Worm (Caenorhabditis elegans): ENCODE results near the gene F58A6.2.
"Not testable (repeated sequence)": the region's sequence is repeated elsewhere in the genome, so short reads cannot be mapped to it uniquely, and the experiment has no call there.

Gene F58A6.2

DNA sequence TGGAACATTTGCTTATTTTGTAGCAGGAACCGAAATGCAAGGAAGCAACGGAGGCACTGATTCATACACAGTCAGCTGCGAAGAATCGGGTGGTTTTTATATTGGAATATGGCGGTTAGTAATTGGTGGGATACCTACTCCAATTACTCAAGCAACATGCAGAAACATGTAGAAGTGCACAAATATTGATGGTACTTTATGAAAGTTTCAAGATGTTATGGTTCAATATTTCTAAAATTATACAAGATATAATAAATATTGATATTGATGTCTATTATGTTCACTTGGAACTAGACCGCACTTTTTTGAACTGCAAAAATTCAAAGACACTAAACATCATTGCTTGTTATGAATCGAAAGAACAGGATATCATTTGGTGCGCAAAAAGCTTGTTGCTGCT lies 42.6 kb upstream of the F58A6.2 start, which contains the start of gene C04G6.13:
Gene C04G6.13, plus strand, starts transcription at position 301 of the 400 bp plus-strand sequence.
- no peak for TF ChIP-seq fkh-10 (GFP tag; optimal IDR thresholded peaks at IDR 0.05)
- no peak for TF ChIP-seq odd-2 (tag; optimal IDR thresholded peaks at IDR 0.05)
- TF ChIP-seq unc-3 (GFP tag; conservative IDR thresholded peaks at IDR 0.05), result no peak
- no peak for TF ChIP-seq unc-3 (tag; optimal IDR thresholded peaks at IDR 0.05)
- no peak for TF ChIP-seq gmeb-2 (tag; optimal IDR thresholded peaks at IDR 0.05)

- TF ChIP-seq unc-3 (GFP tag; conservative IDR thresholded peaks at IDR 0.05), result peak; percentile 88
- not testable (repeated sequence) for TF ChIP-seq unc-3 (tag; optimal IDR thresholded peaks at IDR 0.05)
- TF ChIP-seq hlh-13 (GFP tag; optimal IDR thresholded peaks at IDR 0.05), result peak; percentile 40
- TF ChIP-seq ceh-45 (GFP tag; IDR thresholded peaks at IDR 0.05), result peak; percentile 92
- TF ChIP-seq sox-2 (GFP tag; IDR thresholded peaks at IDR 0.05), result peak; percentile 96
Measured at ce11 chrII:5097463-5097862, 39.1 kb upstream of the F58A6.2 start.

DNA sequence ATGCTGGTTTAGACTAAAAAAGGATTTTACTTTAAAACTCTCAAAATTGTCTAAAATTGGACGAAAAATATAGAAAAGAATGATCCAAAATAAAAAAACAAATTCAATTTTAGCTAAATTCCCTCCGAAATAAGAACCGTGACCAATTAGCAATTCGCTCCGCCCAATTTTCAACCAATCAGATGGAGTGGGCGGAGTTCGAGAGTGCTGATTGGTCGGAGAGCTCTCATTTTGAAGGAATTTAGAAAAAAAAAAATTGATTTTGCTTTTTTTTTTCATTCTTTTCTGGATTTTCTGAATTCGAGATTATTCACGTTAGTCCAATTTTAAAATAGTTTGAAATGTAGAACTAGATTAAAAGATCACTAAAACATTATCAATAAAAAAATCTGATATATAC lies 37.5 kb upstream of the F58A6.2 start:
- TF ChIP-seq unc-42 (tag; optimal IDR thresholded peaks at IDR 0.05) (no peak), nfya-1 (tag; optimal IDR thresholded peaks at IDR 0.05) (peak; percentile 77), ceh-22 (tag; optimal IDR thresholded peaks at IDR 0.05) (no peak)

ce11 chrII:5099649-5100048 lies 36.9 kb upstream of the F58A6.2 start, which contains the start of gene C04G6.6:
Gene C04G6.6, minus strand, starts transcription at chrII:5099749.
- TF ChIP-seq ceh-14 (tag; optimal IDR thresholded peaks at IDR 0.05) (no peak), pat-9 (tag; optimal IDR thresholded peaks at IDR 0.05) (no peak)

DNA sequence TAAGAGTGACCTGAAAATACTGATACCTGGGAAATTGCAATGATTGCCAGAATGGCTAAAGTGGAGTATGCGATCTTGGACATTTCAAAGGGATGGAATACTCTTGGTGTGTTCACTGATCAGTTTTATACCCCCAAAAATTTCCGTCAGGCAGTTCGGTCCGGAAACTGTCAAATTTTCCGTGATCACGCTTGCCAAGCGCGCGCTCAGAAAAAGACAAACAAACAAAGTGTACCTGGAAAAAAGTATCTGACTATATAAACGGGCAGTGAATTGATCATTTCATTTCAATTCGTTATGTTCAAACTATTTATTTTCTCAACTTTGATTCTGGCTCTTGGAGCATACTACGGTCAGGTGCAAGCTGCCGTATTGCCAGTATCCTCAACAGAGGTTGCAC lies 34.8 kb upstream of the F58A6.2 start, which contains the start of the genes idpb-3 and idpb-1:
Gene idpb-3, minus strand, starts transcription at position 101 of the 400 bp plus-strand sequence.
Gene idpb-1, plus strand, starts transcription at position 284 of the 400 bp plus-strand sequence.
- TF ChIP-seq unc-3 (GFP tag; conservative IDR thresholded peaks at IDR 0.05) (no peak), unc-3 (tag; optimal IDR thresholded peaks at IDR 0.05) (no peak), ceh-22 (tag; optimal IDR thresholded peaks at IDR 0.05) (no peak), madf-2 (tag; optimal IDR thresholded peaks at IDR 0.05) (no peak), K02D7.2 (tag; optimal IDR thresholded peaks at IDR 0.05) (no peak), nhr-232 (tag; optimal IDR thresholded peaks at IDR 0.05) (no peak), Y22D7AL.16 (tag; optimal IDR thresholded peaks at IDR 0.05) (no peak), unc-42 (tag; optimal IDR thresholded peaks at IDR 0.05) (no peak), hlh-13 (GFP tag; optimal IDR thresholded peaks at IDR 0.05) (no peak)

ce11 chrII:5103189-5103588 lies 33.3 kb upstream of the F58A6.2 start:
- TF ChIP-seq ceh-24 (tag; optimal IDR thresholded peaks at IDR 0.05) (no peak), hlh-8 (tag; optimal IDR thresholded peaks at IDR 0.05) (no peak), npax-4 (tag; optimal IDR thresholded peaks at IDR 0.05) (no peak), tbx-7 (tag; optimal IDR thresholded peaks at IDR 0.05) (no peak), nhr-232 (tag; optimal IDR thresholded peaks at IDR 0.05) (no peak), mec-3 (tag; optimal IDR thresholded peaks at IDR 0.05; ENCODE audit: borderline replicate concordance) (no peak), fkh-10 (GFP tag; optimal IDR thresholded peaks at IDR 0.05) (no peak), hlh-6 (tag; optimal IDR thresholded peaks at IDR 0.05) (no peak), hlh-13 (GFP tag; optimal IDR thresholded peaks at IDR 0.05) (no peak)

- TF ChIP-seq pax-1 (tag; optimal IDR thresholded peaks at IDR 0.05) (no peak), unc-3 (GFP tag; conservative IDR thresholded peaks at IDR 0.05) (no peak), unc-3 (tag; optimal IDR thresholded peaks at IDR 0.05) (no peak), ceh-31 (tag; optimal IDR thresholded peaks at IDR 0.05) (no peak), hlh-6 (tag; optimal IDR thresholded peaks at IDR 0.05) (no peak), ceh-9 (tag; optimal IDR thresholded peaks at IDR 0.05) (no peak), elt-2 (tag; optimal IDR thresholded peaks at IDR 0.05) (peak; percentile 70)
Measured at ce11 chrII:5103784-5104457, 32.6 kb upstream of the F58A6.2 start, which contains the start of the genes C04G6.11 and mpk-2. Gene C04G6.11, minus strand, starts transcription at chrII:5103834. Gene mpk-2, plus strand, starts transcription at chrII:5104118.
